Worm (Caenorhabditis elegans): ENCODE measurements around the gene F54D1.1.

The F54D1.1 gene

ce11 chrIV:11230069-11230468 is 31.6 kb upstream of the F54D1.1 start, which contains the start of gene best-7:
TSS of gene best-7 (minus strand) at chrIV:11230307.
- no peak for TF ChIP-seq nhr-11 (tag; optimal IDR thresholded peaks at IDR 0.05)

DNA sequence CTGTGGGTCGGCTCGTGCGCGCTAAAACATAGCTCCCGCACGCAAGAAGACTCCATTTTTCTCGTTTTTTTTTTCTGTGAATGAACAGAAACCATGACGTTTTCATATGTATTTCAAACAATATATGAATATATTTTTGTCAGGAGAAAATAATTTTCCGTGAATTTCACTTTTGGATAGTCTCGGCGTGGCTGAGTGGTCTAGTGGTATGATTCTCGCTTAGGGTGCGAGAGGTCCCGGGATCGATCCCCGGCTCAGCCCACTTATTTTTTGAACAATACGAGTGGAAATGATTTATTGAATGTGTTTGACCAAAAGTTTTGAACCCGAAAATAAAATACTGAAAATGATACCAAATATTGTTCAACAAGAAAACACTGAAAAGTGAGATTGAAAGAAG is 30.3 kb upstream of the F54D1.1 start:
- TF ChIP-seq lin-13 (GFP tag; optimal IDR thresholded peaks at IDR 0.05) (no peak), skn-1 (tag; optimal IDR thresholded peaks at IDR 0.05) (no peak), Y55F3AM.14 (GFP tag; optimal IDR thresholded peaks at IDR 0.05) (no peak), ztf-1 (GFP tag; conservative IDR thresholded peaks at IDR 0.05) (no peak), nhr-10 (tag; optimal IDR thresholded peaks at IDR 0.05) (no peak), nhr-237 (tag; optimal IDR thresholded peaks at IDR 0.05) (no peak), sma-9 (GFP tag; optimal IDR thresholded peaks at IDR 0.05) (no peak), sma-9 (tag; optimal IDR thresholded peaks at IDR 0.05) (no peak), ztf-11 (tag; optimal IDR thresholded peaks at IDR 0.05) (no peak), dmd-4 (tag; optimal IDR thresholded peaks at IDR 0.05) (no peak), unc-62 (GFP tag; optimal IDR thresholded peaks at IDR 0.05) (no peak), snpc-4 (tag; optimal IDR thresholded peaks at IDR 0.05) (no peak), sma-3 (GFP tag; optimal IDR thresholded peaks at IDR 0.05) (no peak), zag-1 (tag; optimal IDR thresholded peaks at IDR 0.05) (no peak), aly-2 (tag; optimal IDR thresholded peaks at IDR 0.05) (no peak), R02D3.7 (tag; optimal IDR thresholded peaks at IDR 0.05) (no peak), sem-4 (tag; optimal IDR thresholded peaks at IDR 0.05) (no peak), ztf-4 (tag; optimal IDR thresholded peaks at IDR 0.05) (no peak), mbf-1 (tag; optimal IDR thresholded peaks at IDR 0.05) (no peak), C34F6.9 (tag; optimal IDR thresholded peaks at IDR 0.05) (no peak), blmp-1 (tag; optimal IDR thresholded peaks at IDR 0.05; ENCODE audit: insufficient read depth) (no peak)

DNA sequence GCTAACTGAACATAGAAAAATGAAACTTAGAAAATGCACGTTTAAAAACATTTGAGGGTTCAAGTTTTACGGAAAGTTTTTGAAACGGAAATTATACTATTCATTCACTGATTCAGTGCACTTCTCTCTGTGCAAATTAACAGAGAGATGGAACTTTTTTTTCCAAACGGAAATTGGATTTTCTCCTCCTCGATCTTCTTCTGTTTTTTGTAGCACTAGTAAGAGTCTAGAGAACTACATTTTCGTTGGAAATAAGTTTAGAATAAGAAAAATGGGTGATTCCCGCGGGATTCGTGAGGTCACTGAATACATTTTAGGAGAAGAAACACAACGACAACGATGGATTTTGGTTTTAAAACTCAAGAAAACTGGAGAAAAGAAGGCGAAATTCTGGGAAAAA is 25.9 kb upstream of the F54D1.1 start:
- TF ChIP-seq gmeb-1 (tag; optimal IDR thresholded peaks at IDR 0.05) (no peak), unc-55 (GFP tag; optimal IDR thresholded peaks at IDR 0.05) (no peak), unc-39 (tag; optimal IDR thresholded peaks at IDR 0.05) (no peak), sma-9 (GFP tag; optimal IDR thresholded peaks at IDR 0.05) (no peak), sma-9 (tag; optimal IDR thresholded peaks at IDR 0.05) (no peak), elt-3 (tag; optimal IDR thresholded peaks at IDR 0.05) (no peak), ztf-11 (tag; optimal IDR thresholded peaks at IDR 0.05) (no peak), nhr-25 (tag; optimal IDR thresholded peaks at IDR 0.05) (no peak), dmd-4 (tag; optimal IDR thresholded peaks at IDR 0.05) (no peak), ceh-16 (tag; optimal IDR thresholded peaks at IDR 0.05) (no peak), nhr-129 (tag; optimal IDR thresholded peaks at IDR 0.05) (no peak), lin-13 (GFP tag; optimal IDR thresholded peaks at IDR 0.05) (no peak), lin-39 (tag; optimal IDR thresholded peaks at IDR 0.05) (no peak), elt-1 (tag; optimal IDR thresholded peaks at IDR 0.05) (no peak), lin-11 (tag; optimal IDR thresholded peaks at IDR 0.05) (no peak)

ce11 chrIV:11241368-11241767 is 20.3 kb upstream of the F54D1.1 start, which contains the start of gene C05C12.6:
TSS of gene C05C12.6 (minus strand) at chrIV:11241468.
- TF ChIP-seq elt-1 (tag; optimal IDR thresholded peaks at IDR 0.05) = no peak
- no peak for TF ChIP-seq mbf-1 (tag; optimal IDR thresholded peaks at IDR 0.05)

- TF ChIP-seq ztf-4 (tag; optimal IDR thresholded peaks at IDR 0.05) (no peak), elt-3 (tag; optimal IDR thresholded peaks at IDR 0.05) (no peak), ztf-11 (tag; optimal IDR thresholded peaks at IDR 0.05) (no peak), snpc-4 (tag; optimal IDR thresholded peaks at IDR 0.05) (no peak), nhr-6 (tag; optimal IDR thresholded peaks at IDR 0.05) (no peak), ceh-16 (tag; optimal IDR thresholded peaks at IDR 0.05) (no peak), ZK546.5 (tag; optimal IDR thresholded peaks at IDR 0.05) (no peak), alr-1 (tag; optimal IDR thresholded peaks at IDR 0.05) (no peak), F13H6.1 (tag; optimal IDR thresholded peaks at IDR 0.05) (no peak), lin-11 (tag; optimal IDR thresholded peaks at IDR 0.05) (no peak), zag-1 (tag; optimal IDR thresholded peaks at IDR 0.05) (no peak), nhr-129 (tag; optimal IDR thresholded peaks at IDR 0.05) (no peak), R02D3.7 (tag; optimal IDR thresholded peaks at IDR 0.05) (no peak), nhr-237 (tag; optimal IDR thresholded peaks at IDR 0.05) (no peak), lin-39 (tag; optimal IDR thresholded peaks at IDR 0.05) (no peak), aly-2 (tag; optimal IDR thresholded peaks at IDR 0.05) (no peak), mdl-1 (tag; optimal IDR thresholded peaks at IDR 0.05) (no peak)
These were observed 14.2 kb upstream of the F54D1.1 start for ce11 chrIV:11247434-11247833.

Measured in whole organism, L2 larva.